Fruit fly (Drosophila melanogaster): ENCODE results near the gene CG34150.

CG34150 gene

DNA sequence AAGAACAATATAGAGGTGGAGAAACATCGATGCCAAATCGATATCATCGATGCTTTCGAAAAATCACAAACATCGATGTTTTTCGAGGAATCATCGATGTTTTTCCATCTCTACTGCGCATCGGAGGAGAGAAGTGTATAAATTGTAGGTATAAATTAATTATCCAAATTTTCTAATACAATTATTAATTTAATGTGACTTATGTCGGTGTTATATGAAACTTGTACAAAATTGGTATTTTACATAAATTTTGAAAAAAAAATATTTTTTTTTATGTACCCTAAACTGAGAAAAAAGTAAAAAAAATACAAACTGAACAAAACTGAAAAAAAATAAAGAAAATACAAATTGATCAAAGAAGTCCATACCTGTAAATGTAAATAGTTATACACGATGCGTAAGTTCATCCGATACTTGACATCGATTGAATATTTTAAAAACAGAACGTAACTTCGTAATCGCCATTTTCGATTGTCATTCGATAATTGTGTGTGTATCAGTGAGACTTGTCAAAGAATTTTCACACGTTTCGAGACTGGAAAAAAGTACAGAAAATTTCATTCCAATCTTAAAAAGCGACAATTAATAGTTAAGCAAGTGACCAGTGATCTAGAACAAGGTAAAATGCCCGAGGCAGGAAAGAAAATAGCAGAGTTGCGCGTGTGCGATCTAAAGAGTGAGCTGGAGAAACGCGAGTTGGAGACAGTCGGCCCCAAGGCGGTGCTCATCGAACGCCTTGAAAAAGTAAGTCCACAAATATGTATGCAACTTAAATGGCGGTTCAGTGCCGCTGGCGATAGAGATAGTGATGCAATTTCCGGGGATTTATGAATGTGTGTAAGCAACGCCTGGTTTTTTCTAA, 3.2 kb downstream of the CG34150 start, which contains the start of the genes CG5808 and Saf-B:
TSS of gene CG5808 (minus strand) at position 15 of the 862 bp plus-strand sequence.
TSS of gene Saf-B (plus strand) at position 472 of the 862 bp plus-strand sequence.
- TF ChIP-seq pdm3 (GFP tag; optimal IDR thresholded peaks at IDR 0.05) (no peak), Eip93F (GFP tag; optimal IDR thresholded peaks at IDR 0.05) (no peak), cyc (GFP tag; optimal IDR thresholded peaks at IDR 0.05) (peak; percentile 46), Sox102F (GFP tag; optimal IDR thresholded peaks at IDR 0.05) (no peak), CG31627 (GFP tag; optimal IDR thresholded peaks at IDR 0.05) (peak; percentile 10), Ets21C (GFP tag; optimal IDR thresholded peaks at IDR 0.05) (no peak), CG10669 (GFP tag; optimal IDR thresholded peaks at IDR 0.05) (no peak), CG8632 (GFP tag; optimal IDR thresholded peaks at IDR 0.05) (no peak), CG11902 (GFP tag; optimal IDR thresholded peaks at IDR 0.05) (peak; percentile 20), CG6854 (GFP tag; optimal IDR thresholded peaks at IDR 0.05) (no peak), esn (GFP tag; optimal IDR thresholded peaks at IDR 0.05) (peak; percentile 52)

DNA sequence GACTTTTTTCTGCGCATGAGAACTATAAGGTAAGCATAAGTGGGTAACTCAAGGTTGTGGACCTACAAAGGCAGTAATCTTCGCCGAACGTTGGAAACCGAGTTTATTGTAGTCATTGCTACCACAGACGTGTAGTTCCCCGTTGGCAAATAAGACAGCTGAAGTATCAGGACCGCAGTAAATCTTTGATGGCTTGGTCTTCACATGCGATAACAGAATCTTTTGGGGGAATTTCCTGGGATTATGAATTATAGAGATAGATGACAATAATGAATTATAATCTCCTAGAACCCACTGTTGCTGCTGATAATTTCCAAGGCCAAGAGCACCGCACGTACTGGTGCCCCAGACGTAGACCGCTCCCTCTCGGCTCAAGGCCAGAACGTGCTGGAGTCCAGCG, 9.0 kb downstream of the CG34150 start:
- TF ChIP-seq CG4318 (GFP tag; optimal IDR thresholded peaks at IDR 0.05) (no peak), topi (GFP tag; optimal IDR thresholded peaks at IDR 0.05) (no peak), CG1621 (tag; optimal IDR thresholded peaks at IDR 0.05) (no peak)

DNA sequence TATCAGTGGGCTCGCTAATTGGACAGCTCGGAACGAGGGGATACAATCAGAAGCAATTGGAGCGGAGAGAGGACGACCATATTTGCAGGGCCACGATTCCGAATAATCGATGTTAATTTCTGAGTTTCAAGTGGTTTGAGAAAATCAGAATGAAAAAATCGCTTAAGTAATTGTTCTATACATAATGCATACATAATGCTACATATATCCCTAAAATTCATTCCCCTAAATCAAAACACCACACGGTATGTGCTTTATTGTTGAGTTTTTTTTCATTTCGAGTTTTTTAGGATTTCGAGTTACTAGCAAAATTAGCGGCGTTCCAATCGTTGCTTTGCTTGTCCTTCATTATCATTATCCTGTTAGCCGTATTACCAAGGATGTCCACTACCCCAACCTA, 11.5 kb downstream of the CG34150 start, which contains the start of gene niki:
TSS of gene niki (minus strand) at position 101 of the 400 bp plus-strand sequence.
- TF ChIP-seq eg (GFP tag; IDR thresholded peaks at IDR 0.05) (no peak), CG8319 (GFP tag; optimal IDR thresholded peaks at IDR 0.05) (no peak), CG8632 (GFP tag; optimal IDR thresholded peaks at IDR 0.05) (no peak), Sox102F (GFP tag; optimal IDR thresholded peaks at IDR 0.05) (no peak), Gug (GFP tag; IDR thresholded peaks at IDR 0.05) (no peak), CG10631 (GFP tag; optimal IDR thresholded peaks at IDR 0.05) (no peak), fd85E (GFP tag; optimal IDR thresholded peaks at IDR 0.05) (no peak), CG11902 (GFP tag; optimal IDR thresholded peaks at IDR 0.05) (no peak), svp (GFP tag) (no peak), fd59A (GFP tag; optimal IDR thresholded peaks at IDR 0.05) (no peak), Sox14 (GFP tag; optimal IDR thresholded peaks at IDR 0.05) (no peak), pdm3 (GFP tag; optimal IDR thresholded peaks at IDR 0.05) (no peak), net (GFP tag; optimal IDR thresholded peaks at IDR 0.05) (no peak), Hr38 (GFP tag; optimal IDR thresholded peaks at IDR 0.05) (no peak), CG31627 (GFP tag; optimal IDR thresholded peaks at IDR 0.05) (no peak), CG11294 (GFP tag; IDR thresholded peaks at IDR 0.05) (no peak), acj6 (GFP tag; optimal IDR thresholded peaks at IDR 0.05) (no peak)

DNA sequence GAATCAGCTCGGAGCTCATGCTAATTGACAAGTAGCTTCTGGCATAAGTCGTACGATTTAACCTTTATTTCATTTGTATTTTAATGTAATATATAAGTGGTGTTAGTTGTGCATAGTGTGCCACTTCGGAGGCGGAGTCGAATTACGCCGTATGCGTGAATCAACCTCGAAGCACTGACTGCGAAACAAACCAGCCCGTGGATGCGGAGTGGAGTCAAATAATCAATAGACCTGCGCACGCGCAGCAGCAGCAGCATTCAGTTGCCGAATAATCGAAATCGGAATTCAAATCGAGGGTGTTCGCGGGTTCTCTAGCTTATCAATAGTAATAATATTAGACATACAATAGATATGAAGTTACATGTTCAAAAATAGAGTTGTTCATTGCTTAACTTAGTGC, 14.2 kb downstream of the CG34150 start, which contains the start of gene RabX4:
TSS of gene RabX4 (minus strand) at position 176 of the 400 bp plus-strand sequence.
- no peak for TF ChIP-seq CG6276 (GFP tag; optimal IDR thresholded peaks at IDR 0.05)
- no peak for TF ChIP-seq CG10631 (GFP tag; optimal IDR thresholded peaks at IDR 0.05)
- TF ChIP-seq svp (GFP tag) = peak; percentile 57
- no peak for TF ChIP-seq CG8319 (GFP tag; optimal IDR thresholded peaks at IDR 0.05)
- TF ChIP-seq eg (GFP tag; IDR thresholded peaks at IDR 0.05) = no peak
- no peak for TF ChIP-seq Smox (GFP tag; optimal IDR thresholded peaks at IDR 0.05)
- no peak for TF ChIP-seq CG10669 (GFP tag; optimal IDR thresholded peaks at IDR 0.05)
- TF ChIP-seq acj6 (GFP tag; optimal IDR thresholded peaks at IDR 0.05) = no peak

DNA sequence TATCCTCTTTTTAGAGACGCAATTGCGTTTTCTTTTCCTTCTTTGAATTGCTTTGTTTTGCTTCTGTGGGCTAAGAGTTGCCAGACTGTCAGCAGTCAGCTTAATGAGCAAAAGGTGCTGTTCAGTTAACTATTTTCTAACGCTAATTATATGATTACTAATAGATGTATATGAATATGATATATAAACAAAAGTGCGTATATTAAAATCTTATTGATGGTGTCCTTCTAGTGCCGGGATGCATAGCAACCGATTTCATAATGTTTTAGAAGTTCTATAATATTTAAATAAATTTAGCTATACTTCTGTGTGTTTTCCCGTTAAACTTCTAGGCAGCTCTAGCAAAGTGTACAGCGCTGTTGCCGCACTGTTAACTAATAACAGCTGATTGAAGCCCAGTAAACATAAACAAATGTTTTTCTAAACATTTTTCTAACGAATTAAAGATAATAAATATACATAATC, 15.9 kb downstream of the CG34150 start, which contains the start of the genes Kaz and CG43273:
TSS of gene Kaz (minus strand) at position 73 of the 465 bp plus-strand sequence.
TSS of gene CG43273 (plus strand) at position 415 of the 465 bp plus-strand sequence.
- peak; percentile 26 for TF ChIP-seq Hr39 (GFP tag; optimal IDR thresholded peaks at IDR 0.05)
- TF ChIP-seq Sox15 (GFP tag; optimal IDR thresholded peaks at IDR 0.05) = peak; percentile 24
- TF ChIP-seq lz (GFP tag; optimal IDR thresholded peaks at IDR 0.05) = peak; percentile 60
- peak; percentile 19 for TF ChIP-seq CG11902 (GFP tag; optimal IDR thresholded peaks at IDR 0.05)
- no peak for TF ChIP-seq CG6276 (GFP tag; optimal IDR thresholded peaks at IDR 0.05)
- TF ChIP-seq CG34406 (GFP tag; optimal IDR thresholded peaks at IDR 0.05) = peak; percentile 35
- no peak for TF ChIP-seq Sox102F (GFP tag; optimal IDR thresholded peaks at IDR 0.05)
- TF ChIP-seq CG10669 (GFP tag; optimal IDR thresholded peaks at IDR 0.05) = no peak
- TF ChIP-seq topi (GFP tag; optimal IDR thresholded peaks at IDR 0.05) = peak; percentile 30
- peak; percentile 4 for TF ChIP-seq CG8632 (GFP tag; optimal IDR thresholded peaks at IDR 0.05)
- peak; percentile 36 for TF ChIP-seq Ets21C (GFP tag; optimal IDR thresholded peaks at IDR 0.05)
- peak; percentile 64 for TF ChIP-seq acj6 (GFP tag; optimal IDR thresholded peaks at IDR 0.05)
- TF ChIP-seq Smox (GFP tag; optimal IDR thresholded peaks at IDR 0.05) = peak; percentile 61
- TF ChIP-seq Eip78C (GFP tag) = peak; percentile 89
- TF ChIP-seq Hr4 (GFP tag; optimal IDR thresholded peaks at IDR 0.05) = peak; percentile 67
- TF ChIP-seq CG15336 (GFP tag; IDR thresholded peaks at IDR 0.05) = no peak
- TF ChIP-seq svp (GFP tag) = peak; percentile 68
- TF ChIP-seq esn (GFP tag; optimal IDR thresholded peaks at IDR 0.05) = no peak
- peak; percentile 6 for TF ChIP-seq fd59A (GFP tag; optimal IDR thresholded peaks at IDR 0.05)
- TF ChIP-seq Sox14 (GFP tag; optimal IDR thresholded peaks at IDR 0.05) = peak; percentile 74
- peak; percentile 66 for TF ChIP-seq CG10631 (GFP tag; optimal IDR thresholded peaks at IDR 0.05)
